Worm (Caenorhabditis elegans) whole organism, young adult: ENCODE data around the gene ets-6.
"Not testable (repeated sequence)": the region's sequence is repeated elsewhere in the genome, so short reads cannot be mapped to it uniquely, and the experiment has no call there.

ENCODE experiments used
- B0019.2 ChIP-seq: fragments of 200-800 bp; sonication (Bioruptor generic); conservative IDR thresholded peaks from 2 replicates; pipeline ENCODE4 v1.3.6; 2022; ENCODE audit warnings: missing genetic modification reagents, missing genetic modification characterization, missing compliant biosample characterization
- B0261.1 ChIP-seq: sonication (generic microtip); optimal IDR thresholded peaks from 2 replicates; lab custom pipeline; 2016; ENCODE audit warnings: mild to moderate bottlenecking, missing genetic modification characterization, moderate library complexity, missing compliant biosample characterization
- B0336.3 ChIP-seq: fragments of 200-800 bp; sonication (Bioruptor generic); IDR thresholded peaks from 2 replicates; pipeline ENCODE4 v1.3.6; 2022; ENCODE audit warnings: missing genetic modification characterization, missing compliant biosample characterization
- C17E4.6 ChIP-seq: fragments of 200-800 bp; sonication (Bioruptor generic); IDR thresholded peaks from 2 replicates; pipeline ENCODE4 v1.3.6; 2022; ENCODE audit warnings: missing genetic modification reagents, missing genetic modification characterization, missing compliant biosample characterization
- D2030.7 ChIP-seq: fragments of 200-800 bp; sonication (Bioruptor generic); IDR thresholded peaks from 2 replicates; pipeline ENCODE4 v1.3.6; 2022; ENCODE audit warnings: missing genetic modification reagents, missing genetic modification characterization, missing compliant biosample characterization
- F49E8.2 ChIP-seq: sonication (generic microtip); optimal IDR thresholded peaks from 3 replicates; lab custom pipeline; 2017; ENCODE audit warnings: missing genetic modification characterization, mild to moderate bottlenecking, missing compliant biosample characterization, antibody characterized with exemption, moderate library complexity; ENCODE audit not compliant: insufficient read depth
- F52B5.7 ChIP-seq: sonication (generic microtip); optimal IDR thresholded peaks from 2 replicates; lab custom pipeline; 2016; ENCODE audit warnings: mild to moderate bottlenecking, missing genetic modification characterization, missing compliant biosample characterization
- F57A8.1 ChIP-seq: fragments of 200-800 bp; sonication (Bioruptor generic); optimal IDR thresholded peaks from 2 replicates; lab custom pipeline; 2018; ENCODE audit warnings: mild to moderate bottlenecking, missing genetic modification characterization, moderate library complexity, missing compliant biosample characterization
- F57C9.4 ChIP-seq: sonication (generic microtip); optimal IDR thresholded peaks from 2 replicates; lab custom pipeline; 2017; ENCODE audit warnings: mild to moderate bottlenecking, missing genetic modification characterization, missing compliant biosample characterization
- Y53F4B.3 ChIP-seq: fragments of 200-800 bp; sonication (Bioruptor generic); IDR thresholded peaks from 2 replicates; pipeline ENCODE4 v1.3.6; 2022; ENCODE audit warnings: missing genetic modification reagents, missing genetic modification characterization, missing compliant biosample characterization
- atf-7 ChIP-seq: sonication (generic microtip); optimal IDR thresholded peaks from 2 replicates; lab custom pipeline; 2017; ENCODE audit warnings: mild to moderate bottlenecking, missing genetic modification characterization, missing compliant biosample characterization
- athp-1 ChIP-seq: sonication (generic microtip); optimal IDR thresholded peaks from 2 replicates; lab custom pipeline; 2017; ENCODE audit warnings: mild to moderate bottlenecking, missing genetic modification characterization, missing compliant biosample characterization
- attf-5 ChIP-seq: fragments of 200-800 bp; sonication (Bioruptor generic); optimal IDR thresholded peaks from 2 replicates; lab custom pipeline; 2018; ENCODE audit warnings: mild to moderate bottlenecking, missing genetic modification characterization, missing compliant biosample characterization
- attf-6 ChIP-seq: fragments of 200-800 bp; sonication (Bioruptor generic); IDR thresholded peaks from 2 replicates; pipeline ENCODE4 v1.3.6; 2022; ENCODE audit warnings: missing genetic modification reagents, missing genetic modification characterization, missing compliant biosample characterization
- bed-1 ChIP-seq: fragments of 200-800 bp; sonication (Bioruptor generic); IDR thresholded peaks from 2 replicates; pipeline ENCODE4 v1.3.6; 2022; ENCODE audit warnings: missing genetic modification reagents, missing genetic modification characterization, missing compliant biosample characterization
- ccch-3 ChIP-seq: fragments of 200-800 bp; sonication (Bioruptor generic); optimal IDR thresholded peaks from 2 replicates; lab custom pipeline; 2018; ENCODE audit warnings: mild to moderate bottlenecking, missing genetic modification characterization, missing compliant biosample characterization
- cebp-1 ChIP-seq, 2 experiments: fragments of 200-800 bp in 1 of 2; sonication (Bioruptor generic) in 1 of 2; sonication (generic microtip) in 1 of 2; IDR thresholded peaks in 1 of 2; optimal IDR thresholded peaks in 1 of 2; 2 replicates each; pipeline versions ENCODE4 v1.3.6 to Lab custom; 2017 to 2022; ENCODE audit warnings: missing compliant biosample characterization in 2 of 2, missing genetic modification characterization in 2 of 2, mild to moderate bottlenecking in 1 of 2, missing genetic modification reagents in 1 of 2, moderate library complexity in 1 of 2
- cebp-2 ChIP-seq: fragments of 200-800 bp; sonication (Bioruptor generic); IDR thresholded peaks from 2 replicates; pipeline ENCODE4 v1.3.6; 2022; ENCODE audit warnings: missing genetic modification characterization, missing compliant biosample characterization
- ceh-58 ChIP-seq: fragments of 200-800 bp; sonication (Bioruptor generic); IDR thresholded peaks from 2 replicates; pipeline ENCODE4 v1.3.6; 2022; ENCODE audit warnings: missing genetic modification characterization, missing compliant biosample characterization
- ceh-79 ChIP-seq: sonication (generic microtip); optimal IDR thresholded peaks from 2 replicates; lab custom pipeline; 2017; ENCODE audit warnings: mild to moderate bottlenecking, missing genetic modification characterization, missing compliant biosample characterization
- ekl-4 ChIP-seq: fragments of 200-800 bp; sonication (Bioruptor generic); IDR thresholded peaks from 2 replicates; pipeline ENCODE4 v1.3.6; 2022; ENCODE audit warnings: missing genetic modification reagents, missing genetic modification characterization, missing compliant biosample characterization
- him-1 ChIP-seq: sonication (generic microtip); optimal IDR thresholded peaks from 2 replicates; lab custom pipeline; 2016; ENCODE audit warnings: missing genotype, missing genetic modification reagents, missing genetic modification characterization, missing compliant biosample characterization
- hsf-1 ChIP-seq: fragments of 200-800 bp; sonication (Bioruptor generic); IDR thresholded peaks from 2 replicates; pipeline ENCODE4 v1.3.6; 2022; ENCODE audit warnings: missing genetic modification reagents, missing genetic modification characterization, missing compliant biosample characterization
- lag-1 ChIP-seq: fragments of 200-800 bp; sonication (Bioruptor generic); IDR thresholded peaks from 2 replicates; pipeline ENCODE4 v1.3.6; 2022; ENCODE audit warnings: missing genetic modification reagents, missing genetic modification characterization, missing compliant biosample characterization
- let-526 ChIP-seq: fragments of 200-800 bp; sonication (Bioruptor generic); IDR thresholded peaks from 2 replicates; pipeline ENCODE4 v1.3.6; 2022; ENCODE audit warnings: missing genetic modification reagents, missing genetic modification characterization, missing compliant biosample characterization
- madf-3 ChIP-seq: fragments of 200-800 bp; sonication (Bioruptor generic); IDR thresholded peaks from 2 replicates; pipeline ENCODE4 v1.3.6; 2022; ENCODE audit warnings: missing genetic modification reagents, missing genetic modification characterization, missing compliant biosample characterization
- mcd-1 ChIP-seq: fragments of 200-800 bp; sonication (Bioruptor generic); IDR thresholded peaks from 2 replicates; pipeline ENCODE4 v1.3.6; 2022; ENCODE audit warnings: missing genetic modification reagents, missing genetic modification characterization, missing compliant biosample characterization
- nfya-2 ChIP-seq: fragments of 200-800 bp; sonication (Bioruptor generic); IDR thresholded peaks from 2 replicates; pipeline ENCODE4 v1.3.6; 2022; ENCODE audit warnings: missing genetic modification reagents, missing genetic modification characterization, missing compliant biosample characterization
- nhr-120 ChIP-seq: fragments of 200-800 bp; sonication (Bioruptor generic); IDR thresholded peaks from 2 replicates; pipeline ENCODE4 v1.3.6; 2022; ENCODE audit warnings: missing genetic modification characterization, missing compliant biosample characterization
- nhr-80 ChIP-seq: sonication (generic microtip); optimal IDR thresholded peaks from 2 replicates; lab custom pipeline; 2016; ENCODE audit warnings: missing genetic modification characterization, missing compliant biosample characterization
- pbrm-1 ChIP-seq: fragments of 200-800 bp; sonication (Bioruptor generic); IDR thresholded peaks from 2 replicates; pipeline ENCODE4 v1.3.6; 2022; ENCODE audit warnings: missing genetic modification reagents, missing genetic modification characterization, missing compliant biosample characterization
- rpc-1 ChIP-seq, 2 experiments: fragments of 150-350 bp in 1 of 2; sonication (generic microtip) in 1 of 2; optimal IDR thresholded peaks; 2 replicates each; lab custom pipeline; 2014 to 2018; ENCODE audit warnings: missing biosample characterization in 1 of 2, missing genetic modification characterization in 1 of 2, missing genetic modification reagents in 1 of 2, missing genotype in 1 of 2
- tbp1 ChIP-seq: fragments of 200-800 bp; sonication (Bioruptor generic); optimal IDR thresholded peaks from 2 replicates; lab custom pipeline; 2018; ENCODE audit warnings: mild to moderate bottlenecking, missing genetic modification characterization, missing compliant biosample characterization
- tlf-1 ChIP-seq: fragments of 200-800 bp; sonication (Bioruptor generic); optimal IDR thresholded peaks from 2 replicates; lab custom pipeline; 2018; ENCODE audit warnings: mild to moderate bottlenecking, missing genetic modification characterization, missing compliant biosample characterization
- xnd-1 ChIP-seq: sonication (generic microtip); optimal IDR thresholded peaks from 2 replicates; lab custom pipeline; 2016; ENCODE audit warnings: missing genotype, missing genetic modification reagents, missing genetic modification characterization, missing compliant biosample characterization
- ztf-18 ChIP-seq: sonication (generic microtip); optimal IDR thresholded peaks from 2 replicates; lab custom pipeline; 2016; ENCODE audit warnings: missing genotype, mild to moderate bottlenecking, missing genetic modification characterization, missing compliant biosample characterization
- ztf-22 ChIP-seq: fragments of 200-800 bp; sonication (Bioruptor generic); optimal IDR thresholded peaks from 2 replicates; lab custom pipeline; 2018; ENCODE audit warnings: mild to moderate bottlenecking, missing genetic modification characterization, moderate library complexity, missing compliant biosample characterization
- ztf-25 ChIP-seq: fragments of 200-800 bp; sonication (Bioruptor generic); IDR thresholded peaks from 2 replicates; pipeline ENCODE4 v1.3.6; 2022; ENCODE audit warnings: missing genetic modification reagents, missing genetic modification characterization, missing compliant biosample characterization
- ztf-26 ChIP-seq: sonication (generic microtip); optimal IDR thresholded peaks from 2 replicates; lab custom pipeline; 2017; ENCODE audit warnings: missing genetic modification characterization, missing compliant biosample characterization

Gene ets-6

DNA sequence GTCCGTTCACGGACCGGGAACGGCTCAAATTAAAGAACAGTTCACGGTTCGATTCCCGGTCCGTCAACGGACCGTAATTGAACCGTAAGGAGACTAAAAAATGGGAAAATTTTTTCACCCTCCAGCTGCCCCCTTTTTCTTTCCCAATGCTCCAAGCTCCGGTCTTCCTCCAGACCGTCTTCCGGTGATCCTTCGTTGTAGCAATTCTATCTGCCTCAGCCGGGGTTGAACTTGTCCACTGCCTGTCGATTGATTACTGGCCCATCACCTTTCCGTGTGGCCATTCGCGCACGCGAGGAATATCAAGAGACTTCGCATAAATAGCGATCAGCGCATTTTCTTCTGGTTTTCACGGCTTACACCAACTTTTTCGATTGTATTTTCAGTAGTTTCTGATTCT, 31.8 kb downstream of the ets-6 start (continued):
- peak; percentile 36; the same call in 1 of the 2 replicates for TF ChIP-seq cebp-1 (GFP tag; IDR thresholded peaks at IDR 0.05; lab: Robert Waterston, UW)
- not testable (repeated sequence) for TF ChIP-seq cebp-1 (tag; optimal IDR thresholded peaks at IDR 0.05; lab: Kevin White, UChicago)
- peak; percentile 50 for TF ChIP-seq F52B5.7 (tag; lab: Kevin White, UChicago)
- 0 out of 2 replicates have a peak, but pooled peaks have one; percentile 71 for TF ChIP-seq cebp-2 (GFP tag; lab: Robert Waterston, UW)
- TF ChIP-seq nhr-120 (GFP tag; lab: Robert Waterston, UW): peak; percentile 72; the same call in 1 of the 2 replicates
- peak; percentile 10 for TF ChIP-seq ztf-22
- TF ChIP-seq madf-3 (GFP tag; lab: Robert Waterston, UW): peak; percentile 63; the same call in 1 of the 2 replicates
- peak; percentile 87 for TF ChIP-seq D2030.7 (GFP tag; lab: Robert Waterston, UW)
- TF ChIP-seq ztf-18 (tag; lab: Kevin White, UChicago): peak; percentile 30
- TF ChIP-seq mcd-1 (GFP tag; lab: Robert Waterston, UW): peak; percentile 67
- TF ChIP-seq ztf-25 (GFP tag; lab: Robert Waterston, UW): peak; percentile 74; the same call in 1 of the 2 replicates
- TF ChIP-seq B0261.1 (tag; lab: Kevin White, UChicago): peak; percentile 62
- TF ChIP-seq ekl-4 (GFP tag; lab: Robert Waterston, UW): peak; percentile 83; the same call in 1 of the 2 replicates
- peak; percentile 85 for TF ChIP-seq tbp1 (GFP tag; lab: Kevin White, UChicago)
- peak; percentile 53 for TF ChIP-seq rpc-1 (optimal IDR thresholded peaks at IDR 0.05; lab: Kevin White, UChicago)
- peak; percentile 73 for TF ChIP-seq rpc-1 (tag; optimal IDR thresholded peaks at IDR 0.05; lab: Kevin White, UChicago)
- TF ChIP-seq ceh-58: peak; percentile 81; the same call in 1 of the 2 replicates
- TF ChIP-seq lag-1: 0 out of 2 replicates have a peak, but pooled peaks have one; percentile 59
- peak; percentile 62; the same call in 1 of the 2 replicates for TF ChIP-seq Y53F4B.3 (GFP tag; lab: Robert Waterston, UW)
- peak; percentile 87 for TF ChIP-seq hsf-1
- TF ChIP-seq nfya-2 (GFP tag; lab: Robert Waterston, UW): 0 out of 2 replicates have a peak, but pooled peaks have one; percentile 23
- peak; percentile 36 for TF ChIP-seq F57A8.1 (GFP tag; lab: Kevin White, UChicago)
- peak; percentile 53; the same call in 1 of the 2 replicates for TF ChIP-seq B0019.2 (GFP tag; lab: Robert Waterston, UW)
- TF ChIP-seq athp-1 (tag; lab: Kevin White, UChicago): peak; percentile 47
- TF ChIP-seq him-1 (tag; lab: Kevin White, UChicago): peak; percentile 45
- peak; percentile 49 for TF ChIP-seq attf-6 (GFP tag; lab: Robert Waterston, UW)

DNA sequence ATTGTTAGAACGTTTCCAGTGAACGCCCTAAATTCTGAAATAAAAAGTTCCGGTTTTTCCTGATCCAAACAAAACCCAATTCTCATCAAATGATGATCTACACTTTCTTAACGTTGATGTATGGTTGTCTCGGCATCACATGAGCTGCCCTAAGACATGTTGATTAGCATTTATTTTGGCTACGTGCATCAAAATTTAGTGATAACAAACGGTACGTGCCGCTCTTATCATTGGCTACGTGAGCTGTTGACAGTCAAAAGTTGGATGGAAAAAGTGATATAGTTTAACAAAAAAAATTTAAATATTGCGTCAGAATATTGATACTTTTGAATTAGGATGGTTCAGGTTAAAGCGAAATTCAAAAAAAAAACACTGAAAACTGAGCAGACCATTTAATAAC, 32.3 kb downstream of the ets-6 start:
- TF ChIP-seq nhr-80 (tag; lab: Kevin White, UChicago) (peak; percentile 21), B0336.3 (no peak), F49E8.2 (tag; lab: Kevin White, UChicago) (no peak), bed-1 (GFP tag; lab: Robert Waterston, UW) (no peak), ceh-79 (no peak)

DNA sequence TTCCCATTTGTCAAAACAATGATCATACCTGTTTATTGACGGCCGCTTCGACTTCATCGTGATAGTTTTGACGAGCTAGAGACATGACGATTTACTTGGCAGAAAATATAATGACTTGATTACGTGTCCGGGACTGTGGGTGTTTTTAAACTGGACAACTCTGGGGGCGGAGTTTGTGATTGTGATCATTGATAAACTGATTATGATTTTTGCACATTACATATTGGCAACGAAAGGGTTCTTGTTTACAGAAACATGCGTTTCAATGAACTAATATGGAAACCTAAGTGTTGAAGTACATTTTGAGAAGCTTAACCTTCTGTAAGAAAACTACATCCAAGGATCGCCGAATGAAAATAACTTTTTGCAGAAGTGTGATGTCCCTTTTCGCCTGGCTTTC, 32.9 kb downstream of the ets-6 start, which contains the start of gene ftn-1:
Gene ftn-1 (minus strand): TSS at position 101 of the 400 bp plus-strand sequence.
- TF ChIP-seq atf-7 (tag; lab: Kevin White, UChicago) (no peak), C17E4.6 (GFP tag; lab: Robert Waterston, UW) (no peak), F57A8.1 (GFP tag; lab: Kevin White, UChicago) (no peak), tlf-1 (no peak), ztf-26 (tag; lab: Kevin White, UChicago) (no peak), ccch-3 (GFP tag; lab: Kevin White, UChicago) (no peak), pbrm-1 (GFP tag; lab: Robert Waterston, UW) (no peak), attf-5 (no peak), F52B5.7 (tag; lab: Kevin White, UChicago) (no peak), xnd-1 (tag; lab: Kevin White, UChicago) (no peak), F57C9.4 (tag; lab: Kevin White, UChicago) (no peak), let-526 (GFP tag; lab: Robert Waterston, UW) (no peak)
